Worm (Caenorhabditis elegans) whole organism, young adult: Measurements from ENCODE around the gene srlf-30.

Experiments
- F37B4.10 ChIP-seq: fragments of 200-800 bp; sonication (Bioruptor generic); IDR thresholded peaks from 2 replicates; pipeline ENCODE4 v1.3.6; 2022; ENCODE audit warnings: missing genetic modification characterization, missing compliant biosample characterization
- Y95B8A.8 ChIP-seq: fragments of 200-800 bp; sonication (Bioruptor generic); IDR thresholded peaks from 2 replicates; pipeline ENCODE4 v1.3.6; 2022; ENCODE audit warnings: missing genetic modification reagents, missing genetic modification characterization, missing compliant biosample characterization
- rcor-1 ChIP-seq: fragments of 200-800 bp; sonication (Bioruptor generic); IDR thresholded peaks from 2 replicates; pipeline ENCODE4 v1.3.6; 2022; ENCODE audit warnings: missing genetic modification reagents, missing genetic modification characterization, missing compliant biosample characterization
- sea-2 ChIP-seq: fragments of 200-800 bp; sonication (Bioruptor generic); IDR thresholded peaks from 2 replicates; pipeline ENCODE4 v1.3.6; 2022; ENCODE audit warnings: missing genetic modification characterization, missing compliant biosample characterization
- ztf-18 ChIP-seq: sonication (generic microtip); optimal IDR thresholded peaks from 2 replicates; lab custom pipeline; 2016; ENCODE audit warnings: missing genotype, mild to moderate bottlenecking, missing genetic modification characterization, missing compliant biosample characterization

- TF ChIP-seq sea-2 (no peak), F37B4.10 (no peak), Y95B8A.8 (no peak), rcor-1 (GFP tag; lab: Robert Waterston, UW) (no peak), ztf-18 (tag; lab: Kevin White, UChicago) (no peak)
Observed at ce11 chrIV:10902476-10902875, 2.3 kb downstream of the srlf-30 start.
